Fruit fly (Drosophila melanogaster) whole organism, embryonic: ENCODE results near the gene RIOK2.

Experiments used
- Abd-B ChIP-seq: fragments of 200-800 bp; sonication (Bioruptor generic); optimal IDR thresholded peaks from 2 replicates; lab custom pipeline; 2018; ENCODE audit warnings: missing biosample characterization, mild to moderate bottlenecking, missing genetic modification characterization, moderate library complexity
- BtbVII ChIP-seq: fragments of 200-800 bp; sonication (Bioruptor generic); optimal IDR thresholded peaks from 3 replicates; lab custom pipeline; 2017; ENCODE audit warnings: missing biosample characterization, mild to moderate bottlenecking, missing genetic modification characterization
- CG10274 ChIP-seq: fragments of 200-800 bp; sonication (Bioruptor generic); optimal IDR thresholded peaks from 3 replicates; lab custom pipeline; 2017; ENCODE audit warnings: missing biosample characterization, mild to moderate bottlenecking, missing genetic modification characterization
- CG10959 ChIP-seq: fragments of 200-800 bp; sonication (Bioruptor generic); IDR thresholded peaks from 2 replicates; pipeline ENCODE4 v1.3.6; 2022; ENCODE audit warnings: missing biosample characterization, missing genetic modification characterization
- CG11723 ChIP-seq: fragments of 200-800 bp; sonication (Bioruptor generic); optimal IDR thresholded peaks from 2 replicates; lab custom pipeline; 2017; ENCODE audit warnings: missing biosample characterization, mild to moderate bottlenecking, missing genetic modification characterization
- CG12299 ChIP-seq: fragments of 200-800 bp; sonication (Bioruptor generic); optimal IDR thresholded peaks from 2 replicates; lab custom pipeline; 2018; ENCODE audit warnings: missing biosample characterization, mild to moderate bottlenecking, missing genetic modification characterization
- CG13123 ChIP-seq: fragments of 200-800 bp; sonication (Bioruptor generic); optimal IDR thresholded peaks from 2 replicates; lab custom pipeline; 2016; ENCODE audit warnings: missing biosample characterization, missing genetic modification characterization
- CG14667 ChIP-seq: fragments of 200-800 bp; sonication (Bioruptor generic); IDR thresholded peaks from 2 replicates; pipeline ENCODE4 v1.3.6; 2022; ENCODE audit warnings: missing biosample characterization, missing genetic modification characterization
- CG14710 ChIP-seq: fragments of 200-800 bp; sonication (Bioruptor generic); optimal IDR thresholded peaks from 3 replicates; lab custom pipeline; 2019; ENCODE audit warnings: missing biosample characterization, mild to moderate bottlenecking, missing genetic modification characterization, moderate library complexity
- CG15514 ChIP-seq: fragments of 200-800 bp; sonication (Bioruptor generic); optimal IDR thresholded peaks from 3 replicates; lab custom pipeline; 2017; ENCODE audit warnings: missing biosample characterization, missing genetic modification characterization, mild to moderate bottlenecking, moderate library complexity, missing genetic modification reagents
- CG1603 ChIP-seq: fragments of 200-800 bp; sonication (Bioruptor generic); optimal IDR thresholded peaks from 2 replicates; lab custom pipeline; 2019; ENCODE audit warnings: missing biosample characterization, mild to moderate bottlenecking, missing genetic modification characterization, moderate library complexity
- CG17359 ChIP-seq: fragments of 200-800 bp; sonication (Bioruptor generic); optimal IDR thresholded peaks from 3 replicates; lab custom pipeline; 2018; ENCODE audit warnings: missing biosample characterization, mild to moderate bottlenecking, missing genetic modification characterization, moderate library complexity
- CG1792 ChIP-seq: fragments of 200-800 bp; sonication (Bioruptor generic); optimal IDR thresholded peaks from 2 replicates; lab custom pipeline; 2016; ENCODE audit warnings: missing biosample characterization, missing genetic modification characterization
- CG1832 ChIP-seq: fragments of 200-800 bp; sonication (Bioruptor generic); optimal IDR thresholded peaks from 2 replicates; lab custom pipeline; 2017; ENCODE audit warnings: missing biosample characterization, mild to moderate bottlenecking, missing genetic modification characterization, inconsistent platforms
- CG2116 ChIP-seq: fragments of 200-800 bp; sonication (Bioruptor generic); optimal IDR thresholded peaks from 3 replicates; lab custom pipeline; 2018; ENCODE audit warnings: missing biosample characterization, mild to moderate bottlenecking, missing genetic modification characterization
- CG2199 ChIP-seq: fragments of 200-800 bp; sonication (Bioruptor generic); IDR thresholded peaks from 3 replicates; pipeline ENCODE4 v1.3.6; 2022; ENCODE audit warnings: missing biosample characterization, missing genetic modification characterization
- CG3281 ChIP-seq: fragments of 200-800 bp; sonication (Bioruptor generic); optimal IDR thresholded peaks from 3 replicates; lab custom pipeline; 2017; ENCODE audit warnings: missing biosample characterization, mild to moderate bottlenecking, missing genetic modification characterization
- CG3726 ChIP-seq: fragments of 200-800 bp; sonication (Bioruptor generic); IDR thresholded peaks from 3 replicates; pipeline ENCODE4, ENCODE4 v1.3.6; 2022; ENCODE audit warnings: missing biosample characterization, missing genetic modification characterization
- CG4424 ChIP-seq: fragments of 200-800 bp; sonication (Bioruptor generic); optimal IDR thresholded peaks from 3 replicates; lab custom pipeline; 2016; ENCODE audit warnings: missing biosample characterization, missing genetic modification characterization
- CG4707 ChIP-seq: fragments of 200-800 bp; sonication (Bioruptor generic); optimal IDR thresholded peaks from 2 replicates; lab custom pipeline; 2018; ENCODE audit warnings: missing biosample characterization, mild to moderate bottlenecking, missing genetic modification characterization, moderate library complexity
- CG6175 ChIP-seq: fragments of 200-800 bp; sonication (Bioruptor generic); IDR thresholded peaks from 3 replicates; pipeline ENCODE4 v1.3.6; 2022; ENCODE audit warnings: missing biosample characterization, missing genetic modification characterization
- CG6765 ChIP-seq: fragments of 200-800 bp; sonication (Bioruptor generic); optimal IDR thresholded peaks from 3 replicates; lab custom pipeline; 2017; ENCODE audit warnings: missing biosample characterization, mild to moderate bottlenecking, missing genetic modification characterization
- CG7556 ChIP-seq: fragments of 200-800 bp; sonication (Bioruptor generic); optimal IDR thresholded peaks from 2 replicates; lab custom pipeline; 2017; ENCODE audit warnings: missing biosample characterization, mild to moderate bottlenecking, missing genetic modification characterization
- CG7745 ChIP-seq: fragments of 200-800 bp; sonication (Bioruptor generic); optimal IDR thresholded peaks from 2 replicates; lab custom pipeline; 2018; ENCODE audit warnings: missing biosample characterization, mild to moderate bottlenecking, missing genetic modification characterization, moderate library complexity
- CG8765 ChIP-seq: fragments of 200-800 bp; sonication (Bioruptor generic); IDR thresholded peaks from 2 replicates; pipeline ENCODE4 v1.3.6; 2022; ENCODE audit warnings: missing biosample characterization, missing genetic modification characterization
- CG9215 ChIP-seq: fragments of 200-800 bp; sonication (Bioruptor generic); IDR thresholded peaks from 2 replicates; pipeline ENCODE4 v1.3.6; 2022; ENCODE audit warnings: missing biosample characterization, missing genetic modification characterization
- Fer1 ChIP-seq: fragments of 200-800 bp; sonication (Bioruptor generic); optimal IDR thresholded peaks from 2 replicates; lab custom pipeline; 2017; ENCODE audit warnings: missing biosample characterization, mild to moderate bottlenecking, missing genetic modification characterization
- Fer2 ChIP-seq: fragments of 200-800 bp; sonication (Bioruptor generic); optimal IDR thresholded peaks from 2 replicates; lab custom pipeline; 2018; ENCODE audit warnings: missing biosample characterization, mild to moderate bottlenecking, missing genetic modification characterization, moderate library complexity
- Hmx ChIP-seq: fragments of 200-800 bp; sonication (Bioruptor generic); optimal IDR thresholded peaks from 2 replicates; lab custom pipeline; 2016; ENCODE audit warnings: missing biosample characterization, missing genetic modification characterization
- Hr3 ChIP-seq: fragments of 200-800 bp; sonication (Bioruptor generic); optimal IDR thresholded peaks from 3 replicates; lab custom pipeline; 2016; ENCODE audit warnings: missing biosample characterization, missing genetic modification characterization
- Hr51 ChIP-seq, 2 experiments: fragments of 200-800 bp; sonication (Bioruptor generic); optimal IDR thresholded peaks; 2 replicates in 1 of 2; 3 replicates in 1 of 2; lab custom pipeline; 2016 to 2018; ENCODE audit warnings: missing biosample characterization in 2 of 2, missing genetic modification characterization in 2 of 2, mild to moderate bottlenecking in 1 of 2, moderate library complexity in 1 of 2
- Max ChIP-seq: fragments of 200-800 bp; sonication (Bioruptor generic); optimal IDR thresholded peaks from 2 replicates; lab custom pipeline; 2016; ENCODE audit warnings: missing biosample characterization, mild to moderate bottlenecking, missing genetic modification characterization
- Spps ChIP-seq: fragments of 200-800 bp; sonication (Bioruptor generic); optimal IDR thresholded peaks from 2 replicates; lab custom pipeline; 2018; ENCODE audit warnings: missing biosample characterization, mild to moderate bottlenecking, missing genetic modification characterization
- Xbp1 ChIP-seq: fragments of 200-800 bp; sonication (Bioruptor generic); optimal IDR thresholded peaks from 3 replicates; lab custom pipeline; 2016; ENCODE audit warnings: missing biosample characterization, mild to moderate bottlenecking, missing genetic modification characterization
- amos ChIP-seq: fragments of 200-800 bp; sonication (Bioruptor generic); IDR thresholded peaks from 2 replicates; pipeline ENCODE4 v1.3.6; 2022; ENCODE audit warnings: missing biosample characterization, missing genetic modification characterization; ENCODE audit not compliant: partially characterized antibody
- bcd ChIP-seq: fragments of 200-800 bp; sonication (Bioruptor generic); optimal IDR thresholded peaks from 2 replicates; lab custom pipeline; 2017; ENCODE audit warnings: missing biosample characterization, mild to moderate bottlenecking, missing genetic modification characterization
- bsh ChIP-seq, 2 experiments: fragments of 200-800 bp; sonication (Bioruptor generic); optimal IDR thresholded peaks; 2 replicates each; lab custom pipeline; 2017 to 2018; ENCODE audit warnings: mild to moderate bottlenecking in 2 of 2, missing biosample characterization in 2 of 2, missing genetic modification characterization in 2 of 2, moderate library complexity in 1 of 2
- emc ChIP-seq: fragments of 200-800 bp; sonication (Bioruptor generic); optimal IDR thresholded peaks from 2 replicates; lab custom pipeline; 2016; ENCODE audit warnings: missing biosample characterization, missing genetic modification characterization
- fd64A ChIP-seq: fragments of 200-800 bp; sonication (Bioruptor generic); optimal IDR thresholded peaks from 3 replicates; lab custom pipeline; 2018; ENCODE audit warnings: missing biosample characterization, mild to moderate bottlenecking, missing genetic modification characterization
- her ChIP-seq: fragments of 200-800 bp; sonication (Bioruptor generic); optimal IDR thresholded peaks from 2 replicates; lab custom pipeline; 2016; ENCODE audit warnings: missing biosample characterization, missing genetic modification characterization
- lab ChIP-seq: fragments of 200-800 bp; sonication (Bioruptor generic); optimal IDR thresholded peaks from 3 replicates; lab custom pipeline; 2017; ENCODE audit warnings: missing biosample characterization, missing genetic modification characterization, mild to moderate bottlenecking, moderate library complexity, missing genetic modification reagents
- luna ChIP-seq: fragments of 200-800 bp; sonication (Bioruptor generic); optimal IDR thresholded peaks from 2 replicates; lab custom pipeline; 2016; ENCODE audit warnings: missing biosample characterization, missing genetic modification characterization
- pfk ChIP-seq: fragments of 200-800 bp; sonication (Bioruptor generic); optimal IDR thresholded peaks from 2 replicates; lab custom pipeline; 2018; ENCODE audit warnings: missing biosample characterization, mild to moderate bottlenecking, missing genetic modification characterization, moderate library complexity
- prd ChIP-seq, 3 experiments: fragments of >200 bp in 2 of 3; fragments of 200-800 bp in 1 of 3; sonication (Bioruptor generic) in 1 of 3; optimal IDR thresholded peaks in 2 of 3; IDR thresholded peaks in 1 of 3; 2 replicates in 2 of 3; 3 replicates in 1 of 3; pipeline versions ENCODE4 v1.3.6 to Lab custom; 2017 to 2022; ENCODE audit warnings: missing biosample characterization in 1 of 3, missing genetic modification characterization in 1 of 3
- row ChIP-seq: fragments of 200-800 bp; sonication (Bioruptor generic); IDR thresholded peaks from 3 replicates; pipeline ENCODE4 v1.3.6; 2022; ENCODE audit warnings: missing biosample characterization, missing genetic modification characterization
- seq ChIP-seq: fragments of 200-800 bp; sonication (Bioruptor generic); IDR thresholded peaks from 2 replicates; pipeline ENCODE4 v1.3.6; 2022; ENCODE audit warnings: missing biosample characterization, missing genetic modification characterization
- sima ChIP-seq: fragments of 200-800 bp; sonication (Bioruptor generic); optimal IDR thresholded peaks from 2 replicates; lab custom pipeline; 2016; ENCODE audit warnings: missing biosample characterization, missing genetic modification characterization
- slbo ChIP-seq: fragments of 200-800 bp; sonication (Bioruptor generic); IDR thresholded peaks from 2 replicates; pipeline ENCODE4 v1.3.6; 2022; ENCODE audit warnings: missing biosample characterization, missing genetic modification characterization
- wor ChIP-seq: fragments of 200-800 bp; sonication (Bioruptor generic); IDR thresholded peaks from 2 replicates; pipeline ENCODE4 v1.3.6; 2022; ENCODE audit warnings: missing biosample characterization, missing genetic modification characterization
- yki ChIP-seq: fragments of >200 bp; optimal IDR thresholded peaks from 3 replicates; lab custom pipeline; 2018

Gene RIOK2

DNA sequence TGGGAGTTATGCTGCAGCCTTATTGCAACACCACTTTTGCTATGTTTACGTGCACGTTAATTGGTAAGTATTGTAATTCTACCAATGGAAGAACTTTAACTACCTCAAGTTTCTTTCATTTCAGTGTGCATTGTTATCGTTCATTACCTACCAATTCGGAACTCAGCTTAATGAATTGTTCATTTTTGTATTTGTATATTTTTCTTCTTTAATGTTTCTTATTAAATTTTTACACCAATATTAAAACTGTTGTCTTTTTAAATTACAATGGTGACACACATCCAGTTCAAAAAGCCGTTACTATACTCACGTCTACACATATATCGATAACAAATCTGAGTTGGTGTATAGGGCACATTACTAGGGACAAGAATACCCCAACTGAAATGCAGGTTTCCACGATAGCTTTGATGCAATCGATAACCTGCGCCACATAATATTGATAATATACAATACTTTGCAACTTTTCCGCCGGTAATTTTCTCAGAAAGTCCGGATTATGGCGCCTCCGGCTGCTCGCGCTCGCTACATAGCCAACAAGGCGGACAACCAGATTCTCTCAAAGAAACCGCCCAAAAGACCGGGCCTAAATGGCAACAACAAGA, 44.3 kb upstream of the RIOK2 start, which contains the start of gene Alg9 (continued):
- TF ChIP-seq CG10274 (GFP tag; lab: Kevin White, UChicago) (no peak), CG13123 (GFP tag; lab: Kevin White, UChicago) (no peak), CG1792 (GFP tag; lab: Kevin White, UChicago) (no peak), Abd-B (no peak), wor (GFP tag; lab: Robert Waterston, UW) (no peak), CG3726 (no peak), slbo (GFP tag; lab: Robert Waterston, UW) (no peak), CG15514 (GFP tag; lab: Kevin White, UChicago) (peak; percentile 94), BtbVII (GFP tag; lab: Kevin White, UChicago) (no peak), emc (no peak), CG4424 (GFP tag; lab: Kevin White, UChicago) (no peak), CG14667 (GFP tag; lab: Robert Waterston, UW) (no peak), Hmx (no peak), CG7745 (tag; lab: Kevin White, UChicago) (no peak), Fer1 (no peak), CG6175 (GFP tag; lab: Robert Waterston, UW) (no peak), Xbp1 (GFP tag; lab: Kevin White, UChicago) (peak; percentile 8), Max (GFP tag; lab: Kevin White, UChicago) (peak; percentile 24), CG6765 (GFP tag; lab: Kevin White, UChicago) (no peak), amos (GFP tag; lab: Robert Waterston, UW) (peak; percentile 89), CG9215 (no peak), CG1603 (tag; lab: Kevin White, UChicago) (peak; percentile 81), fd64A (no peak), Hr51 (GFP tag; optimal IDR thresholded peaks at IDR 0.05; lab: Kevin White, UChicago) (no peak), yki (lab: Kevin White, UChicago) (no peak), CG14710 (tag; lab: Kevin White, UChicago) (peak; percentile 49), her (GFP tag; lab: Kevin White, UChicago) (no peak), CG12299 (tag; lab: Kevin White, UChicago) (no peak), CG7556 (GFP tag; lab: Kevin White, UChicago) (no peak), CG2116 (GFP tag; lab: Kevin White, UChicago) (peak; percentile 84), luna (GFP tag; lab: Kevin White, UChicago) (no peak), bcd (GFP tag; lab: Kevin White, UChicago) (no peak), seq (GFP tag; lab: Robert Waterston, UW) (no peak), CG10959 (GFP tag; lab: Robert Waterston, UW) (no peak), pfk (GFP tag; lab: Kevin White, UChicago) (no peak), CG11723 (no peak), Fer2 (tag; lab: Kevin White, UChicago) (no peak), Hr3 (GFP tag; lab: Kevin White, UChicago) (peak; percentile 64), row (GFP tag; lab: Robert Waterston, UW) (peak; percentile 62), CG17359 (tag; lab: Kevin White, UChicago) (no peak), bsh (GFP tag; optimal IDR thresholded peaks at IDR 0.05; lab: Kevin White, UChicago) (no peak), CG2199 (GFP tag; lab: Robert Waterston, UW) (no peak), CG1832 (no peak), CG3281 (GFP tag; lab: Kevin White, UChicago) (no peak), CG4707 (no peak), lab (GFP tag; lab: Kevin White, UChicago) (no peak), prd (optimal IDR thresholded peaks at IDR 0.05; lab: Kevin White, UChicago) (no peak), prd (GFP tag; IDR thresholded peaks at IDR 0.05; lab: Robert Waterston, UW) (no peak), CG8765 (GFP tag; lab: Robert Waterston, UW) (no peak), Spps (no peak), sima (no peak)
